Worm (Caenorhabditis elegans) whole organism, late embryonic: ENCODE measurements around the gene R06F6.12.

Experiments used
- C08G9.2 ChIP-seq: sonication (generic microtip); optimal IDR thresholded peaks from 2 replicates; lab custom pipeline; 2016; ENCODE audit warnings: mild to moderate bottlenecking, missing genetic modification characterization, moderate library complexity, missing compliant biosample characterization
- C38D4.7 ChIP-seq: fragments of 200-800 bp; sonication (Bioruptor generic); optimal IDR thresholded peaks from 2 replicates; lab custom pipeline; 2018; ENCODE audit warnings: mild to moderate bottlenecking, missing genetic modification characterization, moderate library complexity, missing compliant biosample characterization
- F13H6.1 ChIP-seq: sonication (generic microtip); optimal IDR thresholded peaks from 2 replicates; lab custom pipeline; 2016; ENCODE audit warnings: missing genetic modification characterization, missing compliant biosample characterization
- T23F11.4 ChIP-seq: fragments of 200-800 bp; sonication (Bioruptor generic); optimal IDR thresholded peaks from 2 replicates; lab custom pipeline; 2018; ENCODE audit warnings: mild to moderate bottlenecking, missing genetic modification characterization, missing compliant biosample characterization
- Y22D7AL.16 ChIP-seq: sonication (generic microtip); optimal IDR thresholded peaks from 2 replicates; lab custom pipeline; 2016; ENCODE audit warnings: missing genetic modification characterization, missing compliant biosample characterization
- ceh-14 ChIP-seq: sonication (generic microtip); optimal IDR thresholded peaks from 2 replicates; lab custom pipeline; 2016; ENCODE audit warnings: missing genotype, missing genetic modification characterization, missing compliant biosample characterization
- ceh-19 ChIP-seq: fragments of 200-800 bp; sonication (Bioruptor generic); optimal IDR thresholded peaks from 2 replicates; lab custom pipeline; 2018; ENCODE audit warnings: mild to moderate bottlenecking, missing genetic modification characterization, missing compliant biosample characterization
- ceh-2 ChIP-seq: sonication (generic microtip); optimal IDR thresholded peaks from 2 replicates; lab custom pipeline; 2016; ENCODE audit warnings: missing genotype, missing genetic modification characterization, missing compliant biosample characterization
- ceh-24 ChIP-seq: sonication (generic microtip); optimal IDR thresholded peaks from 2 replicates; lab custom pipeline; 2016; ENCODE audit warnings: mild to moderate bottlenecking, missing genetic modification characterization, missing compliant biosample characterization
- ceh-31 ChIP-seq: sonication (generic microtip); optimal IDR thresholded peaks from 2 replicates; lab custom pipeline; 2016; ENCODE audit warnings: missing genetic modification characterization, missing compliant biosample characterization
- ceh-34 ChIP-seq: sonication (generic microtip); optimal IDR thresholded peaks from 2 replicates; lab custom pipeline; 2016; ENCODE audit warnings: mild to moderate bottlenecking, missing genetic modification characterization, missing compliant biosample characterization
- ceh-48 ChIP-seq: sonication (generic microtip); optimal IDR thresholded peaks from 2 replicates; lab custom pipeline; 2016; ENCODE audit warnings: missing genetic modification characterization, inconsistent platforms, missing compliant biosample characterization
- che-1 ChIP-seq: sonication (generic microtip); optimal IDR thresholded peaks from 2 replicates; lab custom pipeline; 2016; ENCODE audit warnings: mild to moderate bottlenecking, missing genetic modification characterization, missing compliant biosample characterization
- dve-1 ChIP-seq: sonication (generic microtip); optimal IDR thresholded peaks from 2 replicates; lab custom pipeline; 2017; ENCODE audit warnings: antibody characterized with exemption, mild to moderate bottlenecking, missing genetic modification characterization, missing compliant biosample characterization
- elt-2 ChIP-seq: sonication (generic microtip); optimal IDR thresholded peaks from 2 replicates; lab custom pipeline; 2016; ENCODE audit warnings: missing genetic modification reagents, missing genetic modification characterization, missing compliant biosample characterization
- elt-4 ChIP-seq: sonication (generic microtip); optimal IDR thresholded peaks from 2 replicates; lab custom pipeline; 2016; ENCODE audit warnings: missing genetic modification characterization, missing compliant biosample characterization
- ets-4 ChIP-seq: sonication (generic microtip); optimal IDR thresholded peaks from 2 replicates; lab custom pipeline; 2016; ENCODE audit warnings: missing genetic modification characterization, missing compliant biosample characterization
- eyg-1 ChIP-seq: sonication (generic microtip); optimal IDR thresholded peaks from 2 replicates; lab custom pipeline; 2016; ENCODE audit warnings: missing genotype, missing genetic modification characterization, missing compliant biosample characterization
- fkh-6 ChIP-seq: sonication (generic microtip); optimal IDR thresholded peaks from 2 replicates; lab custom pipeline; 2016; ENCODE audit warnings: missing genetic modification characterization, missing compliant biosample characterization
- hlh-13 ChIP-seq: fragments of 200-800 bp; sonication (Bioruptor generic); optimal IDR thresholded peaks from 2 replicates; lab custom pipeline; 2018; ENCODE audit warnings: mild to moderate bottlenecking, missing genetic modification characterization, missing compliant biosample characterization
- hlh-30 ChIP-seq: sonication (generic microtip); optimal IDR thresholded peaks from 2 replicates; lab custom pipeline; 2017; ENCODE audit warnings: antibody characterized with exemption, missing genetic modification characterization, missing compliant biosample characterization; ENCODE audit not compliant: insufficient read depth
- hlh-6 ChIP-seq: sonication (generic microtip); optimal IDR thresholded peaks from 2 replicates; lab custom pipeline; 2016; ENCODE audit warnings: missing genotype, missing genetic modification characterization, missing compliant biosample characterization
- hlh-8 ChIP-seq: sonication (generic microtip); optimal IDR thresholded peaks from 2 replicates; lab custom pipeline; 2016; ENCODE audit warnings: missing genotype, missing genetic modification characterization, missing compliant biosample characterization
- lim-6 ChIP-seq: sonication (generic microtip); optimal IDR thresholded peaks from 2 replicates; lab custom pipeline; 2016; ENCODE audit warnings: missing genetic modification characterization, missing compliant biosample characterization
- nfya-1 ChIP-seq: sonication (generic microtip); optimal IDR thresholded peaks from 2 replicates; lab custom pipeline; 2017; ENCODE audit warnings: missing genetic modification characterization, mild to moderate bottlenecking, missing compliant biosample characterization, antibody characterized with exemption, moderate library complexity
- nhr-232 ChIP-seq: sonication (generic microtip); optimal IDR thresholded peaks from 2 replicates; lab custom pipeline; 2016; ENCODE audit warnings: missing genetic modification characterization, missing compliant biosample characterization
- odd-2 ChIP-seq: sonication (generic microtip); optimal IDR thresholded peaks from 2 replicates; lab custom pipeline; 2017; ENCODE audit warnings: antibody characterized with exemption, mild to moderate bottlenecking, missing genetic modification characterization, missing compliant biosample characterization
- pat-9 ChIP-seq: fragments of 200-800 bp; sonication (Bioruptor generic); optimal IDR thresholded peaks from 2 replicates; lab custom pipeline; 2018; ENCODE audit warnings: mild to moderate bottlenecking, missing genetic modification characterization, moderate library complexity, missing compliant biosample characterization
- pax-1 ChIP-seq: fragments of 150-350 bp; optimal IDR thresholded peaks from 2 replicates; lab custom pipeline; 2014; ENCODE audit warnings: missing biosample characterization, missing genetic modification characterization
- ref-2 ChIP-seq: sonication (generic microtip); optimal IDR thresholded peaks from 2 replicates; lab custom pipeline; 2016; ENCODE audit warnings: missing genetic modification characterization, missing compliant biosample characterization
- rnt-1 ChIP-seq: sonication (generic microtip); optimal IDR thresholded peaks from 2 replicates; lab custom pipeline; 2016; ENCODE audit warnings: missing genetic modification characterization, missing compliant biosample characterization
- sdc-2 ChIP-seq: sonication (generic microtip); optimal IDR thresholded peaks from 2 replicates; lab custom pipeline; 2016; ENCODE audit warnings: missing genotype, missing genetic modification characterization, missing compliant biosample characterization
- tbx-2 ChIP-seq: sonication (generic microtip); optimal IDR thresholded peaks from 2 replicates; lab custom pipeline; 2016; ENCODE audit warnings: missing genetic modification characterization, missing compliant biosample characterization
- tbx-7 ChIP-seq: sonication (generic microtip); optimal IDR thresholded peaks from 2 replicates; lab custom pipeline; 2016; ENCODE audit warnings: missing genotype, missing genetic modification characterization, missing compliant biosample characterization
- unc-3 ChIP-seq, 2 experiments: fragments of 200-800 bp in 1 of 2; sonication (Bioruptor generic) in 1 of 2; sonication (generic microtip) in 1 of 2; conservative IDR thresholded peaks in 1 of 2; optimal IDR thresholded peaks in 1 of 2; 2 replicates each; pipeline versions ENCODE4 v1.3.6 to Lab custom; 2016 to 2022; ENCODE audit warnings: missing compliant biosample characterization in 2 of 2, missing genetic modification characterization in 2 of 2, missing genetic modification reagents in 1 of 2
- unc-42 ChIP-seq: sonication (generic microtip); optimal IDR thresholded peaks from 2 replicates; lab custom pipeline; 2016; ENCODE audit warnings: missing genotype, missing genetic modification characterization, missing compliant biosample characterization
- unc-86 ChIP-seq: sonication (generic microtip); optimal IDR thresholded peaks from 2 replicates; lab custom pipeline; 2016; ENCODE audit warnings: missing genetic modification characterization, missing compliant biosample characterization
- zip-5 ChIP-seq: sonication (generic microtip); optimal IDR thresholded peaks from 2 replicates; lab custom pipeline; 2016; ENCODE audit warnings: missing genetic modification characterization, missing compliant biosample characterization

Gene R06F6.12

ce11 chrII:10824046-10824445 lies at the start of gene R06F6.12, which contains the start of gene mix-1:
Gene R06F6.12 (minus strand): TSS chrII:10824081.
Gene mix-1 (plus strand): TSS chrII:10824246.
- TF ChIP-seq nhr-232 (tag; lab: Kevin White, UChicago) (no peak), ceh-14 (tag; lab: Kevin White, UChicago) (no peak), Y22D7AL.16 (tag; lab: Kevin White, UChicago) (no peak), hlh-30 (tag; lab: Kevin White, UChicago) (peak; percentile 44), zip-5 (tag; lab: Kevin White, UChicago) (no peak), pax-1 (tag; lab: Kevin White, UChicago) (no peak), dve-1 (tag; lab: Kevin White, UChicago) (peak; percentile 3), che-1 (tag; lab: Kevin White, UChicago) (no peak), nfya-1 (tag; lab: Kevin White, UChicago) (peak; percentile 55), fkh-6 (tag; lab: Kevin White, UChicago) (no peak), elt-2 (tag; lab: Kevin White, UChicago) (peak; percentile 48), ceh-31 (tag; lab: Kevin White, UChicago) (peak; percentile 26), ceh-24 (no peak)

- TF ChIP-seq ets-4 (tag; lab: Kevin White, UChicago) = no peak
- TF ChIP-seq hlh-13 = no peak
- no peak for TF ChIP-seq ceh-48 (tag; lab: Kevin White, UChicago)
- no peak for TF ChIP-seq ceh-24
- TF ChIP-seq unc-86 (tag; lab: Kevin White, UChicago) = no peak
- TF ChIP-seq che-1 (tag; lab: Kevin White, UChicago) = no peak
- TF ChIP-seq C38D4.7 (GFP tag; lab: Kevin White, UChicago) = no peak
Observed at ce11 chrII:10873631-10874030, 49.8 kb upstream of the R06F6.12 start, which contains the start of gene orc-2. Gene orc-2 (plus strand): TSS chrII:10873931.

ce11 chrII:10872541-10872940 lies 48.7 kb upstream of the R06F6.12 start, which contains the start of the genes cyn-4 and copz-1:
Gene cyn-4 (minus strand): TSS chrII:10872611.
Gene copz-1 (plus strand): TSS chrII:10872879.
- no peak for TF ChIP-seq hlh-6 (tag; lab: Kevin White, UChicago)
- peak; percentile 87 for TF ChIP-seq ets-4 (tag; lab: Kevin White, UChicago)
- TF ChIP-seq ceh-2 (tag; lab: Kevin White, UChicago) = peak; percentile 92
- peak; percentile 22 for TF ChIP-seq F13H6.1
- TF ChIP-seq tbx-2 (tag; lab: Kevin White, UChicago) = peak; percentile 92
- no peak for TF ChIP-seq T23F11.4 (GFP tag; lab: Kevin White, UChicago)
- no peak for TF ChIP-seq odd-2 (tag; lab: Kevin White, UChicago)
- peak; percentile 14 for TF ChIP-seq ceh-19 (GFP tag; lab: Kevin White, UChicago)
- TF ChIP-seq ceh-34 (tag; lab: Kevin White, UChicago) = peak; percentile 38
- peak; percentile 81 for TF ChIP-seq hlh-30 (tag; lab: Kevin White, UChicago)
- TF ChIP-seq unc-42 = peak; percentile 73
- TF ChIP-seq ref-2 (tag; lab: Kevin White, UChicago) = peak; percentile 73
- peak; percentile 89 for TF ChIP-seq C08G9.2 (tag; lab: Kevin White, UChicago)
- TF ChIP-seq ceh-14 (tag; lab: Kevin White, UChicago) = peak; percentile 69
- peak; percentile 48 for TF ChIP-seq lim-6
- TF ChIP-seq pat-9 (tag; lab: Kevin White, UChicago) = no peak
- TF ChIP-seq hlh-8 (tag; lab: Kevin White, UChicago) = peak; percentile 55
- TF ChIP-seq C38D4.7 (GFP tag; lab: Kevin White, UChicago) = no peak
- TF ChIP-seq sdc-2 = no peak
- TF ChIP-seq zip-5 (tag; lab: Kevin White, UChicago) = peak; percentile 70
- TF ChIP-seq elt-2 (tag; lab: Kevin White, UChicago) = peak; percentile 65
- TF ChIP-seq tbx-7 (tag; lab: Kevin White, UChicago) = peak; percentile 78
- TF ChIP-seq eyg-1 (tag; lab: Kevin White, UChicago) = peak; percentile 10
- peak; percentile 60 for TF ChIP-seq nfya-1 (tag; lab: Kevin White, UChicago)
- TF ChIP-seq ceh-31 (tag; lab: Kevin White, UChicago) = peak; percentile 94
- peak; percentile 41 for TF ChIP-seq rnt-1 (tag; lab: Kevin White, UChicago)
- TF ChIP-seq unc-3 (GFP tag; conservative IDR thresholded peaks at IDR 0.05; lab: Robert Waterston, UW) = 0 out of 2 replicates have a peak, but pooled peaks have one; percentile 17
- no peak for TF ChIP-seq unc-3 (tag; optimal IDR thresholded peaks at IDR 0.05; lab: Kevin White, UChicago)
- no peak for TF ChIP-seq elt-4 (tag; lab: Kevin White, UChicago)
- TF ChIP-seq, all 69 proteins: peak for 21
